Worm (Caenorhabditis elegans): Measurements from ENCODE around the gene F18A11.2.

- TF ChIP-seq dpl-1 (GFP tag; optimal IDR thresholded peaks at IDR 0.05): no peak
- no peak for TF ChIP-seq nhr-237 (tag; optimal IDR thresholded peaks at IDR 0.05)
- TF ChIP-seq unc-62 (GFP tag; optimal IDR thresholded peaks at IDR 0.05 in 1 of 2): no peak
- TF ChIP-seq unc-62 (tag; optimal IDR thresholded peaks at IDR 0.05): no peak
- TF ChIP-seq attf-4 (tag; optimal IDR thresholded peaks at IDR 0.05): no peak
- no peak for TF ChIP-seq F49E8.2 (tag; optimal IDR thresholded peaks at IDR 0.05; ENCODE audit: borderline replicate concordance)
- no peak for TF ChIP-seq ceh-44 (GFP tag; IDR thresholded peaks at IDR 0.05)
- no peak for TF ChIP-seq zfp-3 (GFP tag; conservative IDR thresholded peaks at IDR 0.05)
- TF ChIP-seq dve-1 (tag; optimal IDR thresholded peaks at IDR 0.05; ENCODE audit: insufficient read depth): no peak
- no peak for TF ChIP-seq ceh-62 (tag; optimal IDR thresholded peaks at IDR 0.05)
- no peak for TF ChIP-seq ztf-11 (tag; optimal IDR thresholded peaks at IDR 0.05)
- no peak for TF ChIP-seq lin-29 (GFP tag; IDR thresholded peaks at IDR 0.05)
Observed at ce11 chrII:13030051-13030437, 1.5 kb upstream of the F18A11.2 start.

Data from whole organism, L4 larva.